Worm (Caenorhabditis elegans) whole organism, midembryonic: ENCODE data around the gene T23F11.11.

Source experiments
- klf-2 ChIP-seq: fragments of 200-800 bp; sonication (Bioruptor generic); conservative IDR thresholded peaks from 2 replicates; pipeline ENCODE4 v1.3.6; 2022; ENCODE audit warnings: missing genetic modification reagents, missing genetic modification characterization, missing compliant biosample characterization
- med-1 ChIP-seq: sonication (generic microtip); optimal IDR thresholded peaks from 2 replicates; lab custom pipeline; 2017; ENCODE audit warnings: missing genetic modification characterization, mild to moderate bottlenecking, missing compliant biosample characterization, antibody characterized with exemption, missing genetic modification reagents; ENCODE audit not compliant: insufficient read depth
- ref-1 ChIP-seq: fragments of 200-800 bp; sonication (Bioruptor generic); conservative IDR thresholded peaks from 2 replicates; pipeline ENCODE4 v1.3.6; 2022; ENCODE audit warnings: missing genetic modification reagents, missing genetic modification characterization, missing compliant biosample characterization
- tab-1 ChIP-seq: fragments of 200-800 bp; sonication (Bioruptor generic); IDR thresholded peaks from 2 replicates; pipeline ENCODE4 v1.3.6; 2022; ENCODE audit warnings: missing genetic modification characterization, missing compliant biosample characterization
- ztf-23 ChIP-seq: fragments of 200-800 bp; sonication (Bioruptor generic); IDR thresholded peaks from 2 replicates; pipeline ENCODE4 v1.3.6; 2022; ENCODE audit warnings: missing genetic modification reagents, missing genetic modification characterization, missing compliant biosample characterization
- ztf-29 ChIP-seq: fragments of 200-800 bp; sonication (Bioruptor generic); IDR thresholded peaks from 2 replicates; pipeline ENCODE4 v1.3.6; 2022; ENCODE audit warnings: missing genetic modification reagents, missing genetic modification characterization, missing compliant biosample characterization

DNA sequence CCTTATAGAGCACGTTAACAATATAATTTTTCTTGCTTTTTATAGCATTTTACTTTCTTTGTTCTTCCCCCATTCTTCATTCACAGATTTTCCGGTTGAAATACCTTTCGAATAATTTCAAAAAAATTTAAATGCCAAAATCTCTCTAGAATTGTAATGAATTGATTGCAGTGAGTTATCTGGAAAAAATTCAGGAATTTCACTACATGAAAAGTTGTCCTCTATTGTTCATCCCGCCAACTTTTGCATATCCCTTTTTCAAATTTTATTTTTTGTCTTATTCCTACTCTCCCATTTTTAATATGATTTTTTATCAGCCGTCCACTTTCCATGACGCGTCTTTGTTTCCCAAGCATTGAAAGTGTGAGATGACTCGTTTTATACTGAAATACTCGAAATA lies 18.0 kb downstream of the T23F11.11 start:
- TF ChIP-seq ztf-29 (no peak), tab-1 (GFP tag; lab: Robert Waterston, UW) (no peak), ref-1 (GFP tag; lab: Robert Waterston, UW) (no peak), ztf-23 (GFP tag; lab: Robert Waterston, UW) (no peak), med-1 (GFP tag; lab: Kevin White, UChicago) (no peak), klf-2 (GFP tag; lab: Robert Waterston, UW) (no peak)
